Fruit fly (Drosophila melanogaster) whole organism, prepupa: Measurements from ENCODE around the gene pkm.
"Not testable (repeated sequence)": the region's sequence is repeated elsewhere in the genome, so short reads cannot be mapped to it uniquely, and the experiment has no call there.

Experiments used
- Blimp-1 ChIP-seq: fragments of 200-800 bp; sonication (Bioruptor generic); optimal IDR thresholded peaks from 3 replicates; lab custom pipeline; 2017; ENCODE audit warnings: missing biosample characterization, missing genetic modification characterization, mild to moderate bottlenecking, moderate library complexity, missing genetic modification reagents
- CG10631 ChIP-seq: fragments of 200-800 bp; sonication (Bioruptor generic); optimal IDR thresholded peaks from 2 replicates; lab custom pipeline; 2016; ENCODE audit warnings: missing biosample characterization, missing genetic modification characterization
- CG11294 ChIP-seq: fragments of 200-800 bp; sonication (Bioruptor generic); IDR thresholded peaks from 2 replicates; pipeline ENCODE4 v1.3.6; 2022; ENCODE audit warnings: missing biosample characterization, missing genetic modification characterization
- CG11762 ChIP-seq: fragments of 200-800 bp; sonication (Bioruptor generic); optimal IDR thresholded peaks from 3 replicates; lab custom pipeline; 2016; ENCODE audit warnings: missing biosample characterization, missing genetic modification characterization; ENCODE audit not compliant: insufficient read depth
- CG11902 ChIP-seq: fragments of 200-800 bp; sonication (Bioruptor generic); optimal IDR thresholded peaks from 3 replicates; lab custom pipeline; 2016; ENCODE audit warnings: missing biosample characterization, missing genetic modification characterization
- CG15336 ChIP-seq: fragments of 200-800 bp; sonication (Bioruptor generic); IDR thresholded peaks from 2 replicates; pipeline ENCODE4 v1.3.6; 2022; ENCODE audit warnings: missing biosample characterization, missing genetic modification characterization
- CG1621 ChIP-seq: fragments of 200-800 bp; sonication (Bioruptor generic); optimal IDR thresholded peaks from 3 replicates; lab custom pipeline; 2018; ENCODE audit warnings: missing biosample characterization, mild to moderate bottlenecking, missing genetic modification characterization
- CG16779 ChIP-seq: fragments of 200-800 bp; sonication (Bioruptor generic); optimal IDR thresholded peaks from 3 replicates; lab custom pipeline; 2017; ENCODE audit warnings: missing biosample characterization, mild to moderate bottlenecking, missing genetic modification characterization
- CG31627 ChIP-seq: fragments of 200-800 bp; sonication (Bioruptor generic); optimal IDR thresholded peaks from 3 replicates; lab custom pipeline; 2016; ENCODE audit warnings: missing biosample characterization, missing genetic modification characterization
- CG32006 ChIP-seq: fragments of 200-800 bp; sonication (Bioruptor generic); optimal IDR thresholded peaks from 3 replicates; lab custom pipeline; 2017; ENCODE audit warnings: missing biosample characterization, mild to moderate bottlenecking, missing genetic modification characterization
- CG6163 ChIP-seq: fragments of 200-800 bp; sonication (Bioruptor generic); IDR thresholded peaks from 3 replicates; pipeline ENCODE4 v1.3.6; 2022; ENCODE audit warnings: missing biosample characterization, missing genetic modification characterization
- CG6276 ChIP-seq: fragments of 200-800 bp; sonication (Bioruptor generic); optimal IDR thresholded peaks from 2 replicates; lab custom pipeline; 2017; ENCODE audit warnings: missing biosample characterization, mild to moderate bottlenecking, missing genetic modification characterization
- CG6792 ChIP-seq: fragments of 200-800 bp; sonication (Bioruptor generic); optimal IDR thresholded peaks from 3 replicates; lab custom pipeline; 2016; ENCODE audit warnings: missing biosample characterization, missing genetic modification characterization
- CG6808 ChIP-seq: fragments of 200-800 bp; sonication (Bioruptor generic); optimal IDR thresholded peaks from 3 replicates; lab custom pipeline; 2017; ENCODE audit warnings: missing biosample characterization, missing genetic modification characterization, mild to moderate bottlenecking, moderate library complexity, missing genetic modification reagents
- CG7368 ChIP-seq: fragments of 200-800 bp; sonication (Bioruptor generic); optimal IDR thresholded peaks from 3 replicates; lab custom pipeline; 2016; ENCODE audit warnings: missing biosample characterization, missing genetic modification characterization
- CG8319 ChIP-seq: fragments of 200-800 bp; sonication (Bioruptor generic); optimal IDR thresholded peaks from 3 replicates; lab custom pipeline; 2016; ENCODE audit warnings: missing biosample characterization, missing genetic modification characterization
- CG8632 ChIP-seq: fragments of 200-800 bp; sonication (Bioruptor generic); optimal IDR thresholded peaks from 3 replicates; lab custom pipeline; 2016; ENCODE audit warnings: missing biosample characterization, missing genetic modification characterization
- Eip78C ChIP-seq: fragments of 200-800 bp; sonication (Bioruptor generic); peaks from one replicate; lab custom pipeline; 2016; ENCODE audit warnings: missing biosample characterization, missing genetic modification characterization
- Eip93F ChIP-seq: fragments of 200-800 bp; sonication (Bioruptor generic); optimal IDR thresholded peaks from 2 replicates; lab custom pipeline; 2016; ENCODE audit warnings: missing biosample characterization, mild to moderate bottlenecking, missing genetic modification characterization
- Ets21C ChIP-seq: fragments of 200-800 bp; sonication (Bioruptor generic); optimal IDR thresholded peaks from 3 replicates; lab custom pipeline; 2016; ENCODE audit warnings: missing biosample characterization, missing genetic modification characterization
- Ets96B ChIP-seq: fragments of 200-800 bp; optimal IDR thresholded peaks from 2 replicates; lab custom pipeline; 2019; ENCODE audit warnings: missing biosample characterization, mild to moderate bottlenecking, missing genetic modification characterization, moderate library complexity
- Hr38 ChIP-seq: sonication (Bioruptor generic); optimal IDR thresholded peaks from 2 replicates; lab custom pipeline; 2016; ENCODE audit warnings: missing biosample characterization, missing genetic modification characterization
- Hr4 ChIP-seq: fragments of 200-800 bp; sonication (Bioruptor generic); optimal IDR thresholded peaks from 3 replicates; lab custom pipeline; 2016; ENCODE audit warnings: missing biosample characterization, missing genetic modification characterization
- Lpt ChIP-seq: fragments of 200-800 bp; sonication (Bioruptor generic); optimal IDR thresholded peaks from 3 replicates; lab custom pipeline; 2016; ENCODE audit warnings: missing biosample characterization, missing genetic modification characterization
- Met ChIP-seq: fragments of 200-800 bp; sonication (Bioruptor generic); optimal IDR thresholded peaks from 3 replicates; lab custom pipeline; 2016; ENCODE audit warnings: missing biosample characterization, missing genetic modification characterization
- OdsH ChIP-seq: fragments of 200-800 bp; sonication (Bioruptor generic); optimal IDR thresholded peaks from 3 replicates; lab custom pipeline; 2016; ENCODE audit warnings: missing biosample characterization, missing genetic modification characterization
- Smox ChIP-seq: fragments of 200-800 bp; sonication (Bioruptor generic); optimal IDR thresholded peaks from 3 replicates; lab custom pipeline; 2016; ENCODE audit warnings: missing biosample characterization, missing genetic modification characterization
- Sox14 ChIP-seq: fragments of 200-800 bp; sonication (Bioruptor generic); optimal IDR thresholded peaks from 3 replicates; lab custom pipeline; 2016; ENCODE audit warnings: missing biosample characterization, missing genetic modification characterization
- Sox15 ChIP-seq: fragments of 200-800 bp; sonication (Bioruptor generic); optimal IDR thresholded peaks from 3 replicates; lab custom pipeline; 2016; ENCODE audit warnings: missing biosample characterization, missing genetic modification characterization
- acj6 ChIP-seq: fragments of 200-800 bp; sonication (Bioruptor generic); optimal IDR thresholded peaks from 3 replicates; lab custom pipeline; 2016; ENCODE audit warnings: missing biosample characterization, missing genetic modification characterization
- cyc ChIP-seq: fragments of 200-800 bp; sonication (Bioruptor generic); optimal IDR thresholded peaks from 3 replicates; lab custom pipeline; 2016; ENCODE audit warnings: missing biosample characterization, missing genetic modification characterization
- eg ChIP-seq: fragments of 200-800 bp; sonication (Bioruptor generic); IDR thresholded peaks from 3 replicates; pipeline ENCODE4 v1.3.6; 2022; ENCODE audit warnings: missing biosample characterization, missing genetic modification characterization
- esn ChIP-seq: fragments of 200-800 bp; sonication (Bioruptor generic); optimal IDR thresholded peaks from 2 replicates; lab custom pipeline; 2016; ENCODE audit warnings: missing biosample characterization, mild to moderate bottlenecking, missing genetic modification characterization, moderate library complexity
- fd59A ChIP-seq: fragments of 200-800 bp; sonication (Bioruptor generic); optimal IDR thresholded peaks from 2 replicates; lab custom pipeline; 2017; ENCODE audit warnings: missing biosample characterization, mild to moderate bottlenecking, missing genetic modification characterization, missing genetic modification reagents
- fd85E ChIP-seq: fragments of 200-800 bp; sonication (Bioruptor generic); optimal IDR thresholded peaks from 3 replicates; lab custom pipeline; 2016; ENCODE audit warnings: missing biosample characterization, missing genetic modification characterization
- fkh ChIP-seq: fragments of 200-800 bp; sonication (Bioruptor generic); optimal IDR thresholded peaks from 3 replicates; lab custom pipeline; 2017; ENCODE audit warnings: missing biosample characterization, mild to moderate bottlenecking, missing genetic modification characterization, moderate library complexity
- lz ChIP-seq: fragments of 200-800 bp; sonication (Bioruptor generic); optimal IDR thresholded peaks from 3 replicates; lab custom pipeline; 2016; ENCODE audit warnings: missing biosample characterization, missing genetic modification characterization
- net ChIP-seq: fragments of 200-800 bp; sonication (Bioruptor generic); optimal IDR thresholded peaks from 3 replicates; lab custom pipeline; 2016; ENCODE audit warnings: missing biosample characterization, missing genetic modification characterization
- pdm3 ChIP-seq: fragments of 200-800 bp; sonication (Bioruptor generic); optimal IDR thresholded peaks from 3 replicates; lab custom pipeline; 2016; ENCODE audit warnings: missing biosample characterization, missing genetic modification characterization
- salr ChIP-seq, 2 experiments: fragments of 200-800 bp; sonication (Bioruptor generic); optimal IDR thresholded peaks; 3 replicates each; lab custom pipeline; 2016 to 2018; ENCODE audit warnings: missing biosample characterization in 2 of 2, missing genetic modification characterization in 2 of 2, mild to moderate bottlenecking in 1 of 2
- spab ChIP-seq: fragments of 200-800 bp; sonication (Bioruptor generic); optimal IDR thresholded peaks from 2 replicates; lab custom pipeline; 2017; ENCODE audit warnings: missing biosample characterization, mild to moderate bottlenecking, missing genetic modification characterization, missing genetic modification reagents
- ss ChIP-seq, 2 experiments: fragments of 200-800 bp; sonication (Bioruptor generic); optimal IDR thresholded peaks; 2 replicates in 1 of 2; 3 replicates in 1 of 2; lab custom pipeline; 2017 to 2018; ENCODE audit warnings: mild to moderate bottlenecking in 2 of 2, missing biosample characterization in 2 of 2, missing genetic modification characterization in 2 of 2, moderate library complexity in 1 of 2
- svp ChIP-seq: fragments of 200-800 bp; sonication (Bioruptor generic); peaks from one replicate; lab custom pipeline; 2016; ENCODE audit warnings: missing biosample characterization, missing genetic modification characterization
- topi ChIP-seq: fragments of 200-800 bp; sonication (Bioruptor generic); optimal IDR thresholded peaks from 3 replicates; lab custom pipeline; 2016; ENCODE audit warnings: missing biosample characterization, missing genetic modification characterization
- vri ChIP-seq: fragments of 200-800 bp; sonication (Bioruptor generic); optimal IDR thresholded peaks from 3 replicates; lab custom pipeline; 2016; ENCODE audit warnings: missing biosample characterization, mild to moderate bottlenecking, missing genetic modification characterization

pkm gene

DNA sequence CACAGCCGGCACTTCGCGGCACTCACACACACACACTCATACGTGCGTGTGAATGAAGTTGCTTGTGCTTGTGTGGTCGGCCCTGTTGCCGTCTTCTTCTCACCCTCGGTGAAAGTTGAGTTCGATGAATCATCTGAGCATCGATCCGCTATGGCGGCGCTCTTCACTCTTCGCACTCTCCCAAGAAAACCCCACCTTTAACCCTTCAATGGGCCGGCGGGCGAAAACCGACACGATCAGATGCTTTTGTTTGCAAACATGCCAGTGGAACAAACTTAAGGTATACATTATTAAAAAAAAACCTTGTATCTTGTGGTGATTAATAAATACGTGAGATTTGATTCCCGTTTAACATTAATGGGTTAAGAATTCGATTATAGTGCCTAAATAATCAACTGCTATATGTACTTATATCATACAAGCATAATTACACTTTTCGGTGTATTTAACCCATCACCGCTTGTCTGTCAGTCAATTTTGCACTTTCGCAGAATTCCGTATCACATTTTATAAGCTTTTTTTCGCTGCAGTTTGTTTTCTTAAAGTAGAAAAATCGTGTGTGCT lies 16.9 kb upstream of the pkm start (continued):
- TF ChIP-seq ss (GFP tag; optimal IDR thresholded peaks at IDR 0.05; lab: Kevin White, UChicago): peak in 1 of 2 experiments; percentile 47
- TF ChIP-seq CG11902 (GFP tag; lab: Kevin White, UChicago): peak; percentile 7
- TF ChIP-seq spab (GFP tag; lab: Kevin White, UChicago): no peak
- peak; percentile 56 for TF ChIP-seq lz (GFP tag; lab: Kevin White, UChicago)
- no peak for TF ChIP-seq Smox
- TF ChIP-seq vri: no peak
- TF ChIP-seq CG11294 (GFP tag; lab: Robert Waterston, UW): no peak
- TF ChIP-seq net (GFP tag; lab: Kevin White, UChicago): no peak
- TF ChIP-seq topi: peak; percentile 62
- TF ChIP-seq acj6: peak; percentile 25
- TF ChIP-seq Eip78C (GFP tag; lab: Kevin White, UChicago): peak; percentile 91
- no peak for TF ChIP-seq CG6808 (GFP tag; lab: Kevin White, UChicago)
- TF ChIP-seq CG7368 (GFP tag; lab: Kevin White, UChicago): peak; percentile 28
- no peak for TF ChIP-seq Lpt (GFP tag; lab: Kevin White, UChicago)
- TF ChIP-seq esn (GFP tag; lab: Kevin White, UChicago): peak; percentile 70
- peak; percentile 32 for TF ChIP-seq CG11762 (GFP tag; lab: Kevin White, UChicago)
- TF ChIP-seq svp (GFP tag; lab: Kevin White, UChicago): peak; percentile 90
- TF ChIP-seq Hr38: no peak
- TF ChIP-seq Ets21C: peak; percentile 22
- TF ChIP-seq Ets96B: peak; percentile 18
- TF ChIP-seq CG6163: 0 out of 3 replicates have a peak, but pooled peaks have one; percentile 13
- TF ChIP-seq fd59A: no peak
- no peak for TF ChIP-seq fd85E (GFP tag; lab: Kevin White, UChicago)
- peak; percentile 31 for TF ChIP-seq CG6792 (GFP tag; lab: Kevin White, UChicago)
- TF ChIP-seq CG1621 (tag; lab: Kevin White, UChicago): no peak

DNA sequence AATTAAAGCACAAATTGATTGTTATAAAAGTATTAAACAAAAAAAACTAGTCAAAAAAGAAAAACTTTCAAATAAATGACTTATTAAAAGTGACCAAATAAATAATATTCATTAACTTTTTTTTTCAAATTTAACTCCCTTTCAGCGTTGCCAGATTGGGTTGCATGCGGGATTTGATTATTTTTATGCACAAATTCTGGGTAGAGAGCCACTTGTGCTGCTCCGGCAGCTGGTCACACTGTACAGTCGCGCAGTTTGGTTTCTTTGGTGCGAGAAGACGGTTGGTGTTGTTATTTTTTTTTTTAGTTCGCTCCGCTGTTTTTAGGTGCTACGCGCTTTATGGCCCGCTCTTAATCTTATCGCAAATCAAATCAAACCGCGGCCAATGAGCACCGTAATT lies 15.6 kb upstream of the pkm start, which contains the start of gene rho-4:
Gene rho-4, plus strand, starts transcription at position 250 of the 400 bp plus-strand sequence.
- not testable (repeated sequence) for TF ChIP-seq CG8319; Hr4 (GFP tag; lab: Kevin White, UChicago); CG7368 (GFP tag; lab: Kevin White, UChicago)
- TF ChIP-seq, all 60 proteins: peak for 0; not testable (repeated sequence) for 60

DNA sequence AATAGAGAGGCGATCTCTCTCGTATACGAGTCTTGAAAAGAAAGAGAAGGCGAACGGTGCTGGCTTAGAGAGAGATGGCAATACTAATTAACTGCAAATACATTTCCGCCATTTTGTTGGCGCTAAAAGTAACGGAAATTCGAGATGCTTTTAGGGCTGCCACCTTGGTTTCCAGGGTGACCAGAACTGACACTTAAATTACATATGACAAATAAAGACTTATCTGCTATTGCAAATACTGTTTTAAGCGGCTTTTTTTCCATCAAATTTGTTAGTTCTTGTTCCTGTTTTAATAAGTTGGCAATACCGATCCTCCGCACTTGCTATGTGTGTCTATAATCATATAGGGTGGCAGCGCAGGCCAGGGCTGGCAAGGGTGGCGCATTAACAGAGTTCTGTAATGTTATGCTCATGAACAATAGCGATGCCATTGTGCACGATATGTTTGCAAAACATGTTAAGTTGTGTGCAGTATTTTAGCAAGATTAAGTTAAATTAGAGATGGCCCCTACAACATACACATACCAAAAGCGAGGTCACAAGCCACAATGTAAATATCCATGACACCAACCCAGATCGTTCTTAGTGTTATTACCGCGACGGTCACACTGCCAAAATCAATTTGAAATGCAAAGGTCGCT lies 3.7 kb downstream of the pkm start, which contains the start of gene nod:
Gene nod, plus strand, starts transcription at position 573 of the 641 bp plus-strand sequence.
- TF ChIP-seq CG1621 (tag; lab: Kevin White, UChicago) (peak; percentile 7), Met (no peak), fkh (GFP tag; lab: Kevin White, UChicago) (peak; percentile 46), OdsH (GFP tag; lab: Kevin White, UChicago) (peak; percentile 69), CG16779 (tag; lab: Kevin White, UChicago) (no peak), CG8319 (peak; percentile 45), CG8632 (GFP tag; lab: Kevin White, UChicago) (peak; percentile 25), CG10631 (peak; percentile 55), Hr4 (GFP tag; lab: Kevin White, UChicago) (peak; percentile 52), CG11902 (GFP tag; lab: Kevin White, UChicago) (peak; percentile 4), CG6276 (GFP tag; lab: Kevin White, UChicago) (no peak), cyc (GFP tag; lab: Kevin White, UChicago) (peak; percentile 47), CG6808 (GFP tag; lab: Kevin White, UChicago) (no peak), Blimp-1 (no peak), salr (GFP tag; optimal IDR thresholded peaks at IDR 0.05; lab: Kevin White, UChicago) (no peak), Sox14 (GFP tag; lab: Kevin White, UChicago) (peak; percentile 69), ss (GFP tag; optimal IDR thresholded peaks at IDR 0.05; lab: Kevin White, UChicago) (no peak), Eip93F (GFP tag; lab: Kevin White, UChicago) (no peak), pdm3 (peak; percentile 71), net (GFP tag; lab: Kevin White, UChicago) (peak; percentile 53), CG11762 (GFP tag; lab: Kevin White, UChicago) (peak; percentile 39), Smox (peak; percentile 46), spab (GFP tag; lab: Kevin White, UChicago) (no peak), CG31627 (peak; percentile 75), CG7368 (GFP tag; lab: Kevin White, UChicago) (peak; percentile 38), CG15336 (GFP tag; lab: Robert Waterston, UW) (0 out of 2 replicates have a peak, but pooled peaks have one; percentile 33), Sox15 (GFP tag; lab: Kevin White, UChicago) (peak; percentile 34), CG6792 (GFP tag; lab: Kevin White, UChicago) (peak; percentile 53), eg (GFP tag; lab: Robert Waterston, UW) (peak; percentile 39; the same call in 1 of the 3 replicates), acj6 (peak; percentile 63), CG32006 (GFP tag; lab: Kevin White, UChicago) (no peak)
